Fruit fly (Drosophila melanogaster): ENCODE measurements around the gene Glut3.

- no peak for TF ChIP-seq psq (GFP tag; optimal IDR thresholded peaks at IDR 0.05)
- TF ChIP-seq Hr78 (GFP tag; optimal IDR thresholded peaks at IDR 0.05) = no peak
- no peak for TF ChIP-seq CG9705 (GFP tag; optimal IDR thresholded peaks at IDR 0.05)
- TF ChIP-seq dmrt93B (GFP tag; optimal IDR thresholded peaks at IDR 0.05) = no peak
- TF ChIP-seq Mio (GFP tag; optimal IDR thresholded peaks at IDR 0.05) = no peak
- no peak for TF ChIP-seq lola (GFP tag; optimal IDR thresholded peaks at IDR 0.05)
Measured at dm6 chr3R:16804086-16804485, 16.0 kb downstream of the Glut3 start.
